Worm (Caenorhabditis elegans) whole organism, L3 larva: Measurements from ENCODE around the gene srd-49.

ENCODE experiments used
- R02D3.7 ChIP-seq: fragments of 150-350 bp; optimal IDR thresholded peaks from 2 replicates; lab custom pipeline; 2014; ENCODE audit warnings: missing biosample characterization, missing genetic modification characterization
- ama-1 ChIP-seq: fragments of 150-350 bp; optimal IDR thresholded peaks from 2 replicates; lab custom pipeline; 2018
- daf-12 ChIP-seq: fragments of 150-350 bp; optimal IDR thresholded peaks from 2 replicates; lab custom pipeline; 2014; ENCODE audit warnings: missing biosample characterization, missing genetic modification reagents, missing genetic modification characterization
- fkh-10 ChIP-seq: sonication (generic microtip); optimal IDR thresholded peaks from 2 replicates; lab custom pipeline; 2017; ENCODE audit warnings: missing biosample characterization, missing genetic modification reagents, missing genetic modification characterization
- lin-39 ChIP-seq: fragments of 150-350 bp; optimal IDR thresholded peaks from 2 replicates; lab custom pipeline; 2018; ENCODE audit warnings: missing biosample characterization, missing genetic modification reagents, missing genetic modification characterization
- pha-4 ChIP-seq: fragments of 150-350 bp; optimal IDR thresholded peaks from 2 replicates; lab custom pipeline; 2014; ENCODE audit warnings: missing biosample characterization, missing genetic modification reagents, missing genetic modification characterization
- snpc-4 ChIP-seq: fragments of 150-350 bp; optimal IDR thresholded peaks from 2 replicates; lab custom pipeline; 2014; ENCODE audit warnings: missing biosample characterization, missing genetic modification characterization

ce11 chrV:10103811-10104210 lies 9.3 kb downstream of the srd-49 start:
- TF ChIP-seq ama-1 (lab: Kevin White, UChicago) (no peak), lin-39 (tag; lab: Kevin White, UChicago) (no peak), fkh-10 (no peak), pha-4 (tag; lab: Kevin White, UChicago) (no peak), snpc-4 (tag; lab: Kevin White, UChicago) (no peak), daf-12 (tag; lab: Kevin White, UChicago) (no peak), R02D3.7 (tag; lab: Kevin White, UChicago) (no peak)
